Worm (Caenorhabditis elegans): Measurements from ENCODE around the gene talp-3.

DNA sequence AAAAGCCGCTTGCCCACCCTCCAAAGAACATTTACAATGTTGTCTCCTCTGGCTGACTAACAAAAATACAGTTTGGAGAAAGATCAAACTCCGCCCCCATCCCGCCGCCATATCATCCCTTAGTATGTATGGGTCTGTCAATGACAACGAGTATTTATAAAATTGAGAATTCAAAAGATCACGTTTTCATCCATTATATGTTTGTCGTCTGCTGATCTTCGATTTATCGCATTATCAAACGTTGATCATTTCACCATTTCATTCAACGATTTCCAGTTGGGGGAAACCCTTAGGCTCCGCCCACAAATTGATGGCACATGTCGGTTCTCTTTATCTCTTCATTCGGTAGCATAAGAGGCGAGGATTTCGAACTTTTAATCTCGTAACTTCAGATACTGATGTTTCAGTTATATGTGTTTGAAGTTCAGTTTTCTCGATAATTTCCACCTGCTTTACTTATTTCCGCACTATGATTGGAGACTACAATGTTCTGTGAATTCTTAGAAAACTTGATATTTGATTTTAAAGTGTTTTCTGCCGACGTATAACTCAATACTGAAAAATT lies 38.9 kb downstream of the talp-3 start:
- TF ChIP-seq fos-1 (tag; optimal IDR thresholded peaks at IDR 0.05) (no peak), ama-1 (optimal IDR thresholded peaks at IDR 0.05) (peak; percentile 84), unc-62 (GFP tag; optimal IDR thresholded peaks at IDR 0.05) (peak; percentile 0), pqm-1 (tag; optimal IDR thresholded peaks at IDR 0.05) (no peak)
